Worm (Caenorhabditis elegans) whole organism, L2 larva: Measurements from ENCODE around the gene arcp-1.

Experiments used
- C34F6.9 ChIP-seq: fragments of 150-350 bp; optimal IDR thresholded peaks from 2 replicates; lab custom pipeline; 2014; ENCODE audit warnings: missing biosample characterization, missing genetic modification characterization
- F13H6.1 ChIP-seq: sonication (generic microtip); optimal IDR thresholded peaks from 2 replicates; lab custom pipeline; 2016; ENCODE audit warnings: missing genetic modification characterization, missing compliant biosample characterization
- R02D3.7 ChIP-seq: fragments of 150-350 bp; optimal IDR thresholded peaks from 2 replicates; lab custom pipeline; 2014; ENCODE audit warnings: missing biosample characterization, missing genetic modification characterization
- Y55F3AM.14 ChIP-seq: fragments of 200-800 bp; sonication (Bioruptor generic); optimal IDR thresholded peaks from 2 replicates; lab custom pipeline; 2018; ENCODE audit warnings: mild to moderate bottlenecking, missing genetic modification characterization, missing compliant biosample characterization
- ZK546.5 ChIP-seq: sonication (generic microtip); optimal IDR thresholded peaks from 2 replicates; lab custom pipeline; 2017; ENCODE audit warnings: missing biosample characterization, missing genetic modification characterization
- alr-1 ChIP-seq: fragments of 150-350 bp; optimal IDR thresholded peaks from 2 replicates; lab custom pipeline; 2014; ENCODE audit warnings: missing biosample characterization, missing genetic modification characterization
- aly-2 ChIP-seq: fragments of 150-350 bp; optimal IDR thresholded peaks from 2 replicates; lab custom pipeline; 2014; ENCODE audit warnings: missing biosample characterization, missing genetic modification characterization
- ama-1 ChIP-seq: fragments of 150-350 bp; optimal IDR thresholded peaks from 2 replicates; lab custom pipeline; 2018; ENCODE audit warnings: inconsistent platforms
- blmp-1 ChIP-seq: sonication (generic microtip); optimal IDR thresholded peaks from 2 replicates; lab custom pipeline; 2017; ENCODE audit warnings: missing genetic modification characterization, mild to moderate bottlenecking, missing compliant biosample characterization, antibody characterized with exemption, moderate library complexity; ENCODE audit not compliant: insufficient read depth
- ceh-16 ChIP-seq: fragments of 150-350 bp; optimal IDR thresholded peaks from 2 replicates; lab custom pipeline; 2014; ENCODE audit warnings: missing biosample characterization, missing genetic modification characterization
- ceh-82 ChIP-seq: fragments of 150-350 bp; optimal IDR thresholded peaks from 2 replicates; lab custom pipeline; 2014; ENCODE audit warnings: missing biosample characterization, missing genetic modification characterization
- crh-2 ChIP-seq: sonication (generic microtip); optimal IDR thresholded peaks from 2 replicates; lab custom pipeline; 2017; ENCODE audit warnings: missing biosample characterization, missing genetic modification characterization
- dmd-4 ChIP-seq: sonication (generic microtip); optimal IDR thresholded peaks from 2 replicates; lab custom pipeline; 2017; ENCODE audit warnings: missing biosample characterization, missing genetic modification characterization
- egl-27 ChIP-seq: sonication (generic microtip); optimal IDR thresholded peaks from 3 replicates; lab custom pipeline; 2017; ENCODE audit warnings: missing biosample characterization, missing genetic modification reagents, missing genetic modification characterization
- elt-1 ChIP-seq: fragments of 150-350 bp; optimal IDR thresholded peaks from 2 replicates; lab custom pipeline; 2014; ENCODE audit warnings: missing biosample characterization, missing genetic modification characterization
- fos-1 ChIP-seq: fragments of 150-350 bp; optimal IDR thresholded peaks from 2 replicates; lab custom pipeline; 2014; ENCODE audit warnings: missing biosample characterization, missing genetic modification characterization
- gmeb-1 ChIP-seq: fragments of 150-350 bp; optimal IDR thresholded peaks from 2 replicates; lab custom pipeline; 2014; ENCODE audit warnings: missing biosample characterization, missing genetic modification characterization
- lin-11 ChIP-seq: fragments of 150-350 bp; sonication (generic microtip); optimal IDR thresholded peaks from 2 replicates; lab custom pipeline; 2014; ENCODE audit warnings: missing biosample characterization, missing genetic modification characterization, inconsistent platforms, mixed read lengths
- lin-13 ChIP-seq: fragments of 150-350 bp; optimal IDR thresholded peaks from 2 replicates; lab custom pipeline; 2014; ENCODE audit warnings: missing biosample characterization, missing genetic modification reagents, missing genetic modification characterization
- lin-39 ChIP-seq: fragments of 150-350 bp; optimal IDR thresholded peaks from 2 replicates; lab custom pipeline; 2014; ENCODE audit warnings: missing biosample characterization, missing genetic modification reagents, missing genetic modification characterization
- lsy-2 ChIP-seq, 2 experiments: fragments of 150-350 bp in 1 of 2; sonication (generic microtip) in 1 of 2; optimal IDR thresholded peaks; 2 replicates each; lab custom pipeline; 2014 to 2017; ENCODE audit warnings: missing biosample characterization in 2 of 2, missing genetic modification characterization in 2 of 2
- mab-5 ChIP-seq: fragments of 150-350 bp; optimal IDR thresholded peaks from 2 replicates; lab custom pipeline; 2014; ENCODE audit warnings: missing biosample characterization, missing genetic modification characterization
- mbf-1 ChIP-seq: sonication (generic microtip); optimal IDR thresholded peaks from 2 replicates; lab custom pipeline; 2017; ENCODE audit warnings: missing biosample characterization, missing genetic modification characterization
- mdl-1 ChIP-seq, 2 experiments: fragments of 150-350 bp in 1 of 2; sonication (generic microtip) in 1 of 2; optimal IDR thresholded peaks; 2 replicates each; lab custom pipeline; 2017; ENCODE audit warnings: missing biosample characterization in 2 of 2, missing genetic modification characterization in 2 of 2
- nhr-10 ChIP-seq: sonication (generic microtip); optimal IDR thresholded peaks from 2 replicates; lab custom pipeline; 2017; ENCODE audit warnings: missing biosample characterization, missing genetic modification characterization
- nhr-11 ChIP-seq: fragments of 150-350 bp; optimal IDR thresholded peaks from 2 replicates; lab custom pipeline; 2014; ENCODE audit warnings: missing biosample characterization, missing genetic modification characterization
- nhr-12 ChIP-seq: fragments of 150-350 bp; optimal IDR thresholded peaks from 2 replicates; lab custom pipeline; 2014; ENCODE audit warnings: missing biosample characterization, missing genetic modification characterization
- nhr-129 ChIP-seq: fragments of 150-350 bp; optimal IDR thresholded peaks from 2 replicates; lab custom pipeline; 2014; ENCODE audit warnings: missing biosample characterization, missing genetic modification characterization
- nhr-21 ChIP-seq: fragments of 150-350 bp; optimal IDR thresholded peaks from 2 replicates; lab custom pipeline; 2014; ENCODE audit warnings: missing biosample characterization, missing genetic modification characterization
- nhr-23 ChIP-seq: fragments of 150-350 bp; optimal IDR thresholded peaks from 2 replicates; lab custom pipeline; 2014; ENCODE audit warnings: missing biosample characterization, missing genetic modification reagents, missing genetic modification characterization
- nhr-237 ChIP-seq: fragments of 150-350 bp; optimal IDR thresholded peaks from 2 replicates; lab custom pipeline; 2014; ENCODE audit warnings: missing biosample characterization, missing genetic modification characterization
- nhr-25 ChIP-seq: fragments of 150-350 bp; sonication (generic microtip); optimal IDR thresholded peaks from 3 replicates; lab custom pipeline; 2014; ENCODE audit warnings: missing biosample characterization, missing genetic modification characterization
- nhr-6 ChIP-seq: fragments of 150-350 bp; optimal IDR thresholded peaks from 2 replicates; lab custom pipeline; 2014; ENCODE audit warnings: missing biosample characterization, missing genetic modification characterization
- nhr-77 ChIP-seq: fragments of 150-350 bp; optimal IDR thresholded peaks from 2 replicates; lab custom pipeline; 2014; ENCODE audit warnings: missing biosample characterization, missing genetic modification characterization
- peb-1 ChIP-seq: fragments of 150-350 bp; optimal IDR thresholded peaks from 2 replicates; lab custom pipeline; 2014; ENCODE audit warnings: missing biosample characterization, missing genetic modification characterization
- sem-4 ChIP-seq: fragments of 150-350 bp; optimal IDR thresholded peaks from 2 replicates; lab custom pipeline; 2014; ENCODE audit warnings: missing biosample characterization, missing genetic modification reagents, missing genetic modification characterization
- skn-1 ChIP-seq: sonication (generic microtip); optimal IDR thresholded peaks from 2 replicates; lab custom pipeline; 2017; ENCODE audit warnings: missing biosample characterization, missing genetic modification characterization
- sma-3 ChIP-seq: sonication (generic microtip); optimal IDR thresholded peaks from 2 replicates; lab custom pipeline; 2016; ENCODE audit warnings: missing genetic modification reagents, missing genetic modification characterization, missing compliant biosample characterization
- sma-9 ChIP-seq, 2 experiments: fragments of 150-350 bp in 1 of 2; sonication (generic microtip) in 1 of 2; optimal IDR thresholded peaks; 2 replicates each; lab custom pipeline; 2014 to 2016; ENCODE audit warnings: missing genetic modification characterization in 2 of 2, mild to moderate bottlenecking in 1 of 2, missing biosample characterization in 1 of 2, missing compliant biosample characterization in 1 of 2, missing genetic modification reagents in 1 of 2, moderate library complexity in 1 of 2
- snpc-4 ChIP-seq: fragments of 150-350 bp; optimal IDR thresholded peaks from 2 replicates; lab custom pipeline; 2014; ENCODE audit warnings: missing biosample characterization, missing genetic modification characterization
- unc-39 ChIP-seq: fragments of 150-350 bp; optimal IDR thresholded peaks from 2 replicates; lab custom pipeline; 2014; ENCODE audit warnings: missing biosample characterization, missing genetic modification characterization
- unc-55 ChIP-seq: fragments of 150-350 bp; sonication (generic microtip); optimal IDR thresholded peaks from 3 replicates; lab custom pipeline; 2014; ENCODE audit warnings: missing biosample characterization, missing genetic modification reagents, missing genetic modification characterization
- unc-62 ChIP-seq: fragments of 150-350 bp; optimal IDR thresholded peaks from 2 replicates; lab custom pipeline; 2014; ENCODE audit warnings: missing biosample characterization, missing genetic modification reagents, missing genetic modification characterization
- zag-1 ChIP-seq: fragments of 150-350 bp; optimal IDR thresholded peaks from 2 replicates; lab custom pipeline; 2014; ENCODE audit warnings: missing biosample characterization, missing genetic modification characterization
- ztf-1 ChIP-seq: fragments of 200-800 bp; sonication (Bioruptor generic); conservative IDR thresholded peaks from 2 replicates; pipeline ENCODE4 v1.3.6; 2022; ENCODE audit warnings: missing genetic modification characterization, missing compliant biosample characterization
- ztf-11 ChIP-seq: sonication (generic microtip); optimal IDR thresholded peaks from 2 replicates; lab custom pipeline; 2017; ENCODE audit warnings: missing biosample characterization, missing genetic modification characterization
- ztf-4 ChIP-seq: fragments of 150-350 bp; optimal IDR thresholded peaks from 2 replicates; lab custom pipeline; 2014; ENCODE audit warnings: missing biosample characterization, missing genetic modification characterization

Gene arcp-1

ce11 chrIII:3804422-3804821 lies 45.2 kb upstream of the arcp-1 start, which contains the start of gene xbx-5:
TSS of gene xbx-5 (minus strand) at chrIII:3804477.
- TF ChIP-seq lin-11 (tag; lab: Kevin White, UChicago) (peak; percentile 31), unc-62 (no peak)

ce11 chrIII:3803113-3803512 lies 43.9 kb upstream of the arcp-1 start:
- no peak for TF ChIP-seq nhr-10 (tag; lab: Kevin White, UChicago)
- TF ChIP-seq nhr-23: no peak
- TF ChIP-seq ztf-4: no peak
- TF ChIP-seq aly-2 (tag; lab: Kevin White, UChicago): no peak
- TF ChIP-seq F13H6.1 (tag; lab: Kevin White, UChicago): no peak
- TF ChIP-seq nhr-77 (tag; lab: Kevin White, UChicago): no peak
- no peak for TF ChIP-seq nhr-21 (tag; lab: Kevin White, UChicago)
- no peak for TF ChIP-seq zag-1 (tag; lab: Kevin White, UChicago)
- TF ChIP-seq ztf-11 (tag; lab: Kevin White, UChicago): no peak
- no peak for TF ChIP-seq Y55F3AM.14 (GFP tag; lab: Kevin White, UChicago)
- TF ChIP-seq elt-1 (tag; lab: Kevin White, UChicago): no peak
- no peak for TF ChIP-seq unc-39 (tag; lab: Kevin White, UChicago)

- TF ChIP-seq gmeb-1: peak; percentile 88
- TF ChIP-seq unc-55 (GFP tag; lab: Kevin White, UChicago): peak; percentile 98
- peak; percentile 87 to 96 for TF ChIP-seq lsy-2 (tag; optimal IDR thresholded peaks at IDR 0.05; lab: Kevin White, UChicago)
- TF ChIP-seq peb-1 (tag; lab: Kevin White, UChicago): no peak
- TF ChIP-seq zag-1 (tag; lab: Kevin White, UChicago): peak; percentile 96
- TF ChIP-seq mbf-1 (tag; lab: Kevin White, UChicago): no peak
- peak; percentile 100 for TF ChIP-seq mdl-1 (tag; optimal IDR thresholded peaks at IDR 0.05; lab: Kevin White, UChicago)
- TF ChIP-seq mab-5 (tag; lab: Kevin White, UChicago): peak; percentile 90
- peak; percentile 96 for TF ChIP-seq sma-3 (GFP tag; lab: Kevin White, UChicago)
- TF ChIP-seq nhr-25 (tag; lab: Kevin White, UChicago): peak; percentile 98
- no peak for TF ChIP-seq ztf-1 (GFP tag; lab: Robert Waterston, UW)
- TF ChIP-seq unc-62: peak; percentile 91
- TF ChIP-seq ama-1 (lab: Kevin White, UChicago): peak; percentile 85
- peak; percentile 82 for TF ChIP-seq blmp-1
- TF ChIP-seq skn-1: peak; percentile 73
- peak; percentile 89 for TF ChIP-seq ceh-16
- TF ChIP-seq nhr-77 (tag; lab: Kevin White, UChicago): peak; percentile 81
- TF ChIP-seq sem-4: peak; percentile 98
- peak; percentile 97 for TF ChIP-seq fos-1
- TF ChIP-seq nhr-21 (tag; lab: Kevin White, UChicago): peak; percentile 98
- peak; percentile 31 for TF ChIP-seq dmd-4 (tag; lab: Kevin White, UChicago)
- peak; percentile 47 for TF ChIP-seq ztf-11 (tag; lab: Kevin White, UChicago)
- no peak for TF ChIP-seq lin-39 (tag; lab: Kevin White, UChicago)
- peak; percentile 61 for TF ChIP-seq ZK546.5 (tag; lab: Kevin White, UChicago)
- TF ChIP-seq C34F6.9: peak; percentile 100
- peak; percentile 51 for TF ChIP-seq ceh-82 (tag; lab: Kevin White, UChicago)
- TF ChIP-seq alr-1: no peak
- TF ChIP-seq lin-11 (tag; lab: Kevin White, UChicago): peak; percentile 91
- TF ChIP-seq F13H6.1 (tag; lab: Kevin White, UChicago): peak; percentile 99
- peak; percentile 86 for TF ChIP-seq snpc-4 (tag; lab: Kevin White, UChicago)
- TF ChIP-seq lin-13 (GFP tag; lab: Kevin White, UChicago): peak; percentile 91
- peak; percentile 13 for TF ChIP-seq elt-1 (tag; lab: Kevin White, UChicago)
- TF ChIP-seq nhr-129: peak; percentile 98
- TF ChIP-seq crh-2 (tag; lab: Kevin White, UChicago): peak; percentile 98
- TF ChIP-seq Y55F3AM.14 (GFP tag; lab: Kevin White, UChicago): peak; percentile 98
- peak; percentile 98 for TF ChIP-seq ztf-4
- peak; percentile 98 for TF ChIP-seq egl-27 (tag; lab: Kevin White, UChicago)
- TF ChIP-seq sma-9 (GFP tag; optimal IDR thresholded peaks at IDR 0.05; lab: Kevin White, UChicago): peak; percentile 98
- peak; percentile 8 for TF ChIP-seq sma-9 (tag; optimal IDR thresholded peaks at IDR 0.05; lab: Kevin White, UChicago)
- TF ChIP-seq nhr-6 (tag; lab: Kevin White, UChicago): peak; percentile 97
- no peak for TF ChIP-seq R02D3.7 (tag; lab: Kevin White, UChicago)
- peak; percentile 76 for TF ChIP-seq nhr-10 (tag; lab: Kevin White, UChicago)
- peak; percentile 42 for TF ChIP-seq nhr-237 (tag; lab: Kevin White, UChicago)
- TF ChIP-seq aly-2 (tag; lab: Kevin White, UChicago): no peak
- no peak for TF ChIP-seq nhr-12 (tag; lab: Kevin White, UChicago)
- TF ChIP-seq nhr-11 (tag; lab: Kevin White, UChicago): no peak
- TF ChIP-seq unc-39 (tag; lab: Kevin White, UChicago): peak; percentile 30
- TF ChIP-seq nhr-23: no peak
Observed at ce11 chrIII:3801379-3801894, 42.2 kb upstream of the arcp-1 start.
